Worm (Caenorhabditis elegans): ENCODE results near the gene lgc-25.

lgc-25 gene

ce11 chrX:14185631-14186030 lies 24.1 kb upstream of the lgc-25 start:
- TF ChIP-seq nhr-67 (tag; optimal IDR thresholded peaks at IDR 0.05): no peak
- no peak for TF ChIP-seq unc-39 (tag; optimal IDR thresholded peaks at IDR 0.05)
- no peak for TF ChIP-seq elt-2 (tag; optimal IDR thresholded peaks at IDR 0.05)
- no peak for TF ChIP-seq fos-1 (tag; optimal IDR thresholded peaks at IDR 0.05)
- TF ChIP-seq tbx-2 (tag; optimal IDR thresholded peaks at IDR 0.05): no peak
- TF ChIP-seq ceh-16 (tag; optimal IDR thresholded peaks at IDR 0.05): no peak

- TF ChIP-seq egl-5 (tag; optimal IDR thresholded peaks at IDR 0.05) (no peak), pha-4 (tag; optimal IDR thresholded peaks at IDR 0.05) (no peak), nhr-12 (tag; optimal IDR thresholded peaks at IDR 0.05) (no peak), nhr-11 (tag; optimal IDR thresholded peaks at IDR 0.05) (no peak), nhr-67 (tag; optimal IDR thresholded peaks at IDR 0.05) (no peak), sea-2 (GFP tag; optimal IDR thresholded peaks at IDR 0.05) (no peak), mdl-1 (tag; optimal IDR thresholded peaks at IDR 0.05) (no peak), unc-39 (tag; optimal IDR thresholded peaks at IDR 0.05) (no peak), ztf-11 (tag; optimal IDR thresholded peaks at IDR 0.05) (no peak), nhr-76 (tag; optimal IDR thresholded peaks at IDR 0.05) (no peak), ama-1 (optimal IDR thresholded peaks at IDR 0.05) (no peak), pqm-1 (tag; optimal IDR thresholded peaks at IDR 0.05) (no peak), ceh-28 (tag; optimal IDR thresholded peaks at IDR 0.05) (no peak), lin-39 (tag; optimal IDR thresholded peaks at IDR 0.05) (no peak), aly-2 (tag; optimal IDR thresholded peaks at IDR 0.05) (no peak), mml-1 (tag; optimal IDR thresholded peaks at IDR 0.05) (no peak), egl-27 (tag; optimal IDR thresholded peaks at IDR 0.05) (no peak), snpc-4 (tag; optimal IDR thresholded peaks at IDR 0.05) (no peak), nhr-43 (tag; optimal IDR thresholded peaks at IDR 0.05; ENCODE audit: poor library complexity, severe bottlenecking) (no peak)
Observed at ce11 chrX:14182514-14182913, 21.0 kb upstream of the lgc-25 start.

ce11 chrX:14180151-14180550 lies 18.6 kb upstream of the lgc-25 start, which contains the start of gene C37E2.3:
Gene C37E2.3 (plus strand): TSS chrX:14180451.
- no peak for TF ChIP-seq nhr-23 (tag; optimal IDR thresholded peaks at IDR 0.05)
- no peak for TF ChIP-seq mdl-1 (tag; optimal IDR thresholded peaks at IDR 0.05)
- TF ChIP-seq elt-2 (tag; optimal IDR thresholded peaks at IDR 0.05): no peak
- no peak for TF ChIP-seq zag-1 (tag; optimal IDR thresholded peaks at IDR 0.05)
- no peak for TF ChIP-seq nfya-1 (tag; optimal IDR thresholded peaks at IDR 0.05; ENCODE audit: insufficient read depth)
- no peak for TF ChIP-seq elt-1 (tag; optimal IDR thresholded peaks at IDR 0.05)
- no peak for TF ChIP-seq ztf-11 (tag; optimal IDR thresholded peaks at IDR 0.05)
- no peak for TF ChIP-seq nhr-12 (tag; optimal IDR thresholded peaks at IDR 0.05)
- no peak for TF ChIP-seq ceh-28 (tag; optimal IDR thresholded peaks at IDR 0.05)

- TF ChIP-seq nfya-1 (tag; optimal IDR thresholded peaks at IDR 0.05; ENCODE audit: insufficient read depth): no peak
- TF ChIP-seq ceh-9 (tag; optimal IDR thresholded peaks at IDR 0.05): no peak
- TF ChIP-seq egl-5 (tag; optimal IDR thresholded peaks at IDR 0.05): no peak
- TF ChIP-seq nhr-237 (tag; optimal IDR thresholded peaks at IDR 0.05): no peak
- no peak for TF ChIP-seq mml-1 (tag; optimal IDR thresholded peaks at IDR 0.05)
- TF ChIP-seq elt-1 (tag; optimal IDR thresholded peaks at IDR 0.05): no peak
- TF ChIP-seq ztf-11 (tag; optimal IDR thresholded peaks at IDR 0.05): no peak
- TF ChIP-seq snpc-4 (tag; optimal IDR thresholded peaks at IDR 0.05): no peak
- no peak for TF ChIP-seq nhr-77 (tag; optimal IDR thresholded peaks at IDR 0.05)
- TF ChIP-seq unc-39 (tag; optimal IDR thresholded peaks at IDR 0.05): no peak
- no peak for TF ChIP-seq nhr-12 (tag; optimal IDR thresholded peaks at IDR 0.05)
- no peak for TF ChIP-seq eor-1 (tag; optimal IDR thresholded peaks at IDR 0.05)
- TF ChIP-seq fos-1 (tag; optimal IDR thresholded peaks at IDR 0.05): no peak
- TF ChIP-seq nhr-23 (tag; optimal IDR thresholded peaks at IDR 0.05): no peak
- no peak for TF ChIP-seq skn-1 (tag; optimal IDR thresholded peaks at IDR 0.05)
- no peak for TF ChIP-seq ceh-82 (tag; optimal IDR thresholded peaks at IDR 0.05)
- TF ChIP-seq aly-2 (tag; optimal IDR thresholded peaks at IDR 0.05): no peak
- no peak for TF ChIP-seq tbx-2 (tag; optimal IDR thresholded peaks at IDR 0.05)
- TF ChIP-seq hmg-11 (tag; optimal IDR thresholded peaks at IDR 0.05): no peak
- TF ChIP-seq ZK546.5 (tag; optimal IDR thresholded peaks at IDR 0.05): no peak
Observed at ce11 chrX:14179488-14179887, 18.0 kb upstream of the lgc-25 start.

- no peak for TF ChIP-seq fkh-2 (tag; optimal IDR thresholded peaks at IDR 0.05)
- TF ChIP-seq lsy-12 (tag; optimal IDR thresholded peaks at IDR 0.05): no peak
- TF ChIP-seq mml-1 (tag; optimal IDR thresholded peaks at IDR 0.05): no peak
- TF ChIP-seq nhr-43 (tag; optimal IDR thresholded peaks at IDR 0.05; ENCODE audit: poor library complexity, severe bottlenecking): no peak
- no peak for TF ChIP-seq nhr-237 (tag; optimal IDR thresholded peaks at IDR 0.05)
- TF ChIP-seq snpc-4 (tag; optimal IDR thresholded peaks at IDR 0.05): no peak
- no peak for TF ChIP-seq lin-15B (tag; optimal IDR thresholded peaks at IDR 0.05)
- TF ChIP-seq daf-12 (tag; optimal IDR thresholded peaks at IDR 0.05): no peak
- TF ChIP-seq nfya-1 (tag; optimal IDR thresholded peaks at IDR 0.05; ENCODE audit: insufficient read depth): no peak
- TF ChIP-seq egl-5 (tag; optimal IDR thresholded peaks at IDR 0.05): no peak
Observed at ce11 chrX:14178688-14179087, 17.2 kb upstream of the lgc-25 start, which contains the start of gene C37E2.10. Gene C37E2.10 (plus strand): TSS chrX:14178988.

Data from whole organism, L3 larva.